Worm (Caenorhabditis elegans) whole organism, L3 larva: Measurements from ENCODE around the gene Y37E11B.7.

ENCODE experiments used
- R02D3.7 ChIP-seq: fragments of 150-350 bp; optimal IDR thresholded peaks from 2 replicates; lab custom pipeline; 2014; ENCODE audit warnings: missing biosample characterization, missing genetic modification characterization
- nhr-77 ChIP-seq: fragments of 150-350 bp; optimal IDR thresholded peaks from 2 replicates; lab custom pipeline; 2014; ENCODE audit warnings: missing biosample characterization, missing genetic modification characterization
- skn-1 ChIP-seq: fragments of 150-350 bp; optimal IDR thresholded peaks from 2 replicates; lab custom pipeline; 2014; ENCODE audit warnings: missing biosample characterization, missing genetic modification characterization
- unc-62 ChIP-seq: fragments of 150-350 bp; sonication (generic microtip); optimal IDR thresholded peaks from 4 replicates; lab custom pipeline; 2014; ENCODE audit warnings: missing biosample characterization, missing genetic modification reagents, missing genetic modification characterization
- ztf-4 ChIP-seq: fragments of 150-350 bp; optimal IDR thresholded peaks from 2 replicates; lab custom pipeline; 2014; ENCODE audit warnings: missing biosample characterization, missing genetic modification characterization

DNA sequence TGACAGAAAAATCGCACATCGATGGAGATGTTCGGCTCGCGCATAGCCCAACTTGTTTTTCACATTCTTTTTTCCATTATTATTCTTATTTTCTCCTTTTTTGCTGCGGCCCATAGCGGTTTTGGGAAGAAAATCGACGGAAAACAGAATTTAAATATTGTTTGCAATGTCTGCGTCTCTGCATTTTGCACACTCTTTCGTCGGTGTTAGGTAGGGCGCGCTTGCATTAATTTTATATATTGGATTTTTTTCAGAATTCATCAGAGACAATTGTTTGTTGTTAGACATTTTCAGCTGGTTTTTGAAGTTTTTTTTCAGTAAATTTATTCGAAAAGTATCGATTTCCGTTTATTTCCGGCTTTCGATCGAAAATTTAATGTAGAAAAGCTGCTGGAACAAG, 838 bp downstream of the Y37E11B.7 start, which contains the start of gene Y37E11B.6:
- no peak for TF ChIP-seq R02D3.7 (tag; lab: Kevin White, UChicago)
- TF ChIP-seq skn-1 (tag; lab: Kevin White, UChicago), result no peak
- TF ChIP-seq unc-62 (GFP tag; lab: Kevin White, UChicago), result no peak
- TF ChIP-seq ztf-4, result no peak
- TF ChIP-seq nhr-77, result no peak
